Fruit fly (Drosophila melanogaster): Measurements from ENCODE around the gene CG32277.

dm6 chr3L:3253631-3254030 is 48.4 kb upstream of the CG32277 start:
- TF ChIP-seq CG12155 (GFP tag; optimal IDR thresholded peaks at IDR 0.05) (no peak), Hr39 (optimal IDR thresholded peaks at IDR 0.05) (no peak), mld (GFP tag; IDR thresholded peaks at IDR 0.05; ENCODE audit: partially characterized antibody) (no peak), CG11696 (GFP tag; IDR thresholded peaks at IDR 0.05) (no peak)

All from whole organism, embryonic.